Fruit fly (Drosophila melanogaster) whole organism, embryonic: ENCODE results near the gene CG5892.

Experiments
- Asciz ChIP-seq: fragments of 200-800 bp; sonication (Bioruptor generic); optimal IDR thresholded peaks from 2 replicates; lab custom pipeline; 2017; ENCODE audit warnings: missing biosample characterization, mild to moderate bottlenecking, missing genetic modification characterization, missing genetic modification reagents
- Awh ChIP-seq: fragments of 200-800 bp; sonication (Bioruptor generic); IDR thresholded peaks from 2 replicates; pipeline ENCODE4, ENCODE4 v1.3.6; 2022; ENCODE audit warnings: missing biosample characterization, missing genetic modification characterization
- CG11696 ChIP-seq: fragments of 200-800 bp; sonication (Bioruptor generic); IDR thresholded peaks from 2 replicates; pipeline ENCODE4 v1.3.6; 2022; ENCODE audit warnings: missing biosample characterization, missing genetic modification characterization
- CG12071 ChIP-seq: fragments of 200-800 bp; sonication (Bioruptor generic); optimal IDR thresholded peaks from 3 replicates; lab custom pipeline; 2018; ENCODE audit warnings: missing biosample characterization, mild to moderate bottlenecking, missing genetic modification characterization
- CG12104 ChIP-seq: fragments of 200-800 bp; sonication (Bioruptor generic); optimal IDR thresholded peaks from 3 replicates; lab custom pipeline; 2016; ENCODE audit warnings: missing biosample characterization, missing genetic modification characterization
- CG1233 ChIP-seq: fragments of 200-800 bp; sonication (Bioruptor generic); optimal IDR thresholded peaks from 4 replicates; lab custom pipeline; 2018; ENCODE audit warnings: missing biosample characterization, mild to moderate bottlenecking, missing genetic modification characterization
- CG12391 ChIP-seq: fragments of 200-800 bp; sonication (Bioruptor generic); optimal IDR thresholded peaks from 3 replicates; lab custom pipeline; 2018; ENCODE audit warnings: missing biosample characterization, mild to moderate bottlenecking, missing genetic modification characterization, moderate library complexity
- CG13296 ChIP-seq: fragments of 200-800 bp; sonication (Bioruptor generic); optimal IDR thresholded peaks from 3 replicates; lab custom pipeline; 2018; ENCODE audit warnings: missing biosample characterization, mild to moderate bottlenecking, missing genetic modification characterization
- CG14710 ChIP-seq: fragments of 200-800 bp; sonication (Bioruptor generic); optimal IDR thresholded peaks from 3 replicates; lab custom pipeline; 2019; ENCODE audit warnings: missing biosample characterization, mild to moderate bottlenecking, missing genetic modification characterization, moderate library complexity
- CG15011 ChIP-seq: fragments of 200-800 bp; sonication (Bioruptor generic); optimal IDR thresholded peaks from 3 replicates; lab custom pipeline; 2018; ENCODE audit warnings: missing biosample characterization, mild to moderate bottlenecking, missing genetic modification characterization
- CG15073 ChIP-seq: fragments of 200-800 bp; sonication (Bioruptor generic); optimal IDR thresholded peaks from 2 replicates; lab custom pipeline; 2016; ENCODE audit warnings: missing biosample characterization, missing genetic modification characterization
- CG15696 ChIP-seq: fragments of 200-800 bp; sonication (Bioruptor generic); optimal IDR thresholded peaks from 2 replicates; lab custom pipeline; 2019; ENCODE audit warnings: missing biosample characterization, mild to moderate bottlenecking, missing genetic modification characterization, moderate library complexity
- CG17385 ChIP-seq: fragments of 200-800 bp; sonication (Bioruptor generic); optimal IDR thresholded peaks from 3 replicates; lab custom pipeline; 2018; ENCODE audit warnings: missing biosample characterization, mild to moderate bottlenecking, missing genetic modification characterization
- CG18764 ChIP-seq: fragments of 200-800 bp; sonication (Bioruptor generic); optimal IDR thresholded peaks from 3 replicates; lab custom pipeline; 2016; ENCODE audit warnings: missing biosample characterization, missing genetic modification characterization
- CG34422 ChIP-seq: fragments of 200-800 bp; sonication (Bioruptor generic); IDR thresholded peaks from 3 replicates; pipeline ENCODE4 v1.3.6; 2022; ENCODE audit warnings: missing biosample characterization, missing genetic modification characterization
- CG5245 ChIP-seq: fragments of 200-800 bp; sonication (Bioruptor generic); optimal IDR thresholded peaks from 3 replicates; lab custom pipeline; 2016; ENCODE audit warnings: missing biosample characterization, missing genetic modification characterization
- CG6813 ChIP-seq: fragments of 200-800 bp; sonication (Bioruptor generic); optimal IDR thresholded peaks from 2 replicates; lab custom pipeline; 2017; ENCODE audit warnings: missing biosample characterization, missing genetic modification characterization, mild to moderate bottlenecking, moderate library complexity, missing genetic modification reagents
- CG6854 ChIP-seq: fragments of 200-800 bp; sonication (Bioruptor generic); optimal IDR thresholded peaks from 3 replicates; lab custom pipeline; 2017; ENCODE audit warnings: missing biosample characterization, mild to moderate bottlenecking, missing genetic modification characterization
- CG8388 ChIP-seq: fragments of 200-800 bp; sonication (Bioruptor generic); optimal IDR thresholded peaks from 2 replicates; lab custom pipeline; 2019; ENCODE audit warnings: missing biosample characterization, mild to moderate bottlenecking, missing genetic modification characterization, moderate library complexity
- CG8765 ChIP-seq: fragments of 200-800 bp; sonication (Bioruptor generic); IDR thresholded peaks from 2 replicates; pipeline ENCODE4 v1.3.6; 2022; ENCODE audit warnings: missing biosample characterization, missing genetic modification characterization
- CG8924 ChIP-seq: fragments of 200-800 bp; optimal IDR thresholded peaks from 3 replicates; lab custom pipeline; 2019; ENCODE audit warnings: missing biosample characterization, mild to moderate bottlenecking, missing genetic modification characterization, moderate library complexity
- CkIIα-i1 ChIP-seq: fragments of 200-800 bp; sonication (Bioruptor generic); IDR thresholded peaks from 2 replicates; pipeline ENCODE4 v1.3.6; 2022; ENCODE audit warnings: missing biosample characterization, missing genetic modification characterization
- HHEX ChIP-seq: fragments of 200-800 bp; sonication (Bioruptor generic); optimal IDR thresholded peaks from 3 replicates; lab custom pipeline; 2017; ENCODE audit warnings: missing biosample characterization, mild to moderate bottlenecking, missing genetic modification characterization, missing genetic modification reagents
- Hr51 ChIP-seq, 2 experiments: fragments of 200-800 bp; sonication (Bioruptor generic); optimal IDR thresholded peaks; 2 replicates in 1 of 2; 3 replicates in 1 of 2; lab custom pipeline; 2016 to 2018; ENCODE audit warnings: missing biosample characterization in 2 of 2, missing genetic modification characterization in 2 of 2, mild to moderate bottlenecking in 1 of 2, moderate library complexity in 1 of 2
- Hsf ChIP-seq: fragments of 200-800 bp; sonication (Bioruptor generic); optimal IDR thresholded peaks from 3 replicates; lab custom pipeline; 2016; ENCODE audit warnings: missing biosample characterization, missing genetic modification characterization
- Mad ChIP-seq: fragments of 200-800 bp; sonication (Bioruptor generic); optimal IDR thresholded peaks from 2 replicates; lab custom pipeline; 2016; ENCODE audit warnings: missing biosample characterization, missing genetic modification characterization
- Max ChIP-seq: fragments of 200-800 bp; sonication (Bioruptor generic); optimal IDR thresholded peaks from 2 replicates; lab custom pipeline; 2016; ENCODE audit warnings: missing biosample characterization, mild to moderate bottlenecking, missing genetic modification characterization
- Nf-YC ChIP-seq: fragments of 200-800 bp; optimal IDR thresholded peaks from 3 replicates; lab custom pipeline; 2019; ENCODE audit warnings: missing biosample characterization, mild to moderate bottlenecking, missing genetic modification characterization, moderate library complexity
- Rx ChIP-seq: fragments of 200-800 bp; sonication (Bioruptor generic); IDR thresholded peaks from 2 replicates; pipeline ENCODE4 v1.3.6; 2022; ENCODE audit warnings: missing biosample characterization, missing genetic modification characterization
- Side ChIP-seq: fragments of 200-800 bp; sonication (Bioruptor generic); optimal IDR thresholded peaks from 2 replicates; lab custom pipeline; 2016; ENCODE audit warnings: missing biosample characterization, missing genetic modification characterization
- Sox100B ChIP-seq: fragments of 200-800 bp; sonication (Bioruptor generic); optimal IDR thresholded peaks from 3 replicates; lab custom pipeline; 2018; ENCODE audit warnings: missing biosample characterization, mild to moderate bottlenecking, missing genetic modification characterization
- Taf1 ChIP-seq: fragments of 200-800 bp; sonication (Bioruptor generic); IDR thresholded peaks from 2 replicates; pipeline ENCODE4 v1.3.6; 2022; ENCODE audit warnings: missing biosample characterization, missing genetic modification characterization
- Tbp ChIP-seq: fragments of >200 bp; optimal IDR thresholded peaks from 2 replicates; lab custom pipeline; 2018; ENCODE audit warnings: missing biosample characterization, missing genetic modification characterization
- ara ChIP-seq: fragments of 200-800 bp; sonication (Bioruptor generic); IDR thresholded peaks from 2 replicates; pipeline ENCODE4 v1.3.6; 2022; ENCODE audit warnings: missing biosample characterization, missing genetic modification characterization
- dati ChIP-seq: fragments of 200-800 bp; sonication (Bioruptor generic); IDR thresholded peaks from 2 replicates; pipeline ENCODE4 v1.3.6; 2022; ENCODE audit warnings: missing biosample characterization, missing genetic modification characterization
- eve ChIP-seq, 2 experiments: fragments of >200 bp; optimal IDR thresholded peaks; 2 replicates each; lab custom pipeline; 2017; ENCODE audit warnings: missing biosample characterization in 2 of 2, missing genetic modification characterization in 2 of 2
- fd64A ChIP-seq: fragments of 200-800 bp; sonication (Bioruptor generic); optimal IDR thresholded peaks from 3 replicates; lab custom pipeline; 2018; ENCODE audit warnings: missing biosample characterization, mild to moderate bottlenecking, missing genetic modification characterization
- gsb-n ChIP-seq: fragments of 200-800 bp; sonication (Bioruptor generic); optimal IDR thresholded peaks from 3 replicates; lab custom pipeline; 2018; ENCODE audit warnings: missing biosample characterization, mild to moderate bottlenecking, missing genetic modification characterization
- h ChIP-seq: fragments of >200 bp; optimal IDR thresholded peaks from 2 replicates; lab custom pipeline; 2017
- hth ChIP-seq: fragments of >200 bp; optimal IDR thresholded peaks from 2 replicates; lab custom pipeline; 2017; ENCODE audit warnings: inconsistent platforms
- luna ChIP-seq: fragments of 200-800 bp; sonication (Bioruptor generic); optimal IDR thresholded peaks from 2 replicates; lab custom pipeline; 2016; ENCODE audit warnings: missing biosample characterization, missing genetic modification characterization
- pfk ChIP-seq: fragments of 200-800 bp; sonication (Bioruptor generic); optimal IDR thresholded peaks from 2 replicates; lab custom pipeline; 2018; ENCODE audit warnings: missing biosample characterization, mild to moderate bottlenecking, missing genetic modification characterization, moderate library complexity
- phol ChIP-seq: fragments of 200-800 bp; sonication (Bioruptor generic); optimal IDR thresholded peaks from 3 replicates; lab custom pipeline; 2018; ENCODE audit warnings: missing biosample characterization, mild to moderate bottlenecking, missing genetic modification characterization, moderate library complexity
- pum ChIP-seq: fragments of 200-800 bp; sonication (Bioruptor generic); optimal IDR thresholded peaks from 2 replicates; lab custom pipeline; 2016; ENCODE audit warnings: missing biosample characterization, missing genetic modification characterization
- sc ChIP-seq, 3 experiments: fragments of >200 bp in 2 of 3; fragments of 200-800 bp in 1 of 3; sonication (Bioruptor generic) in 1 of 3; optimal IDR thresholded peaks; 2 replicates in 2 of 3; 3 replicates in 1 of 3; lab custom pipeline; 2017; ENCODE audit warnings: mild to moderate bottlenecking in 1 of 3, missing biosample characterization in 1 of 3, missing genetic modification characterization in 1 of 3, missing genetic modification reagents in 1 of 3
- sens ChIP-seq: fragments of 200-800 bp; sonication (Bioruptor generic); peaks from one replicate; lab custom pipeline; 2016; ENCODE audit warnings: missing biosample characterization, missing genetic modification characterization
- stc ChIP-seq: fragments of 200-800 bp; sonication (Bioruptor generic); IDR thresholded peaks from 2 replicates; pipeline ENCODE4 v1.3.6; 2022; ENCODE audit warnings: missing biosample characterization, missing genetic modification characterization
- tna ChIP-seq: fragments of 200-800 bp; sonication (Bioruptor generic); IDR thresholded peaks from 2 replicates; pipeline ENCODE4 v1.3.6; 2022; ENCODE audit warnings: missing biosample characterization, missing genetic modification characterization; ENCODE audit not compliant: partially characterized antibody
- tup ChIP-seq: fragments of 200-800 bp; sonication (Bioruptor generic); optimal IDR thresholded peaks from 2 replicates; lab custom pipeline; 2016; ENCODE audit warnings: missing biosample characterization, mild to moderate bottlenecking, missing genetic modification characterization, moderate library complexity

CG5892 gene

DNA sequence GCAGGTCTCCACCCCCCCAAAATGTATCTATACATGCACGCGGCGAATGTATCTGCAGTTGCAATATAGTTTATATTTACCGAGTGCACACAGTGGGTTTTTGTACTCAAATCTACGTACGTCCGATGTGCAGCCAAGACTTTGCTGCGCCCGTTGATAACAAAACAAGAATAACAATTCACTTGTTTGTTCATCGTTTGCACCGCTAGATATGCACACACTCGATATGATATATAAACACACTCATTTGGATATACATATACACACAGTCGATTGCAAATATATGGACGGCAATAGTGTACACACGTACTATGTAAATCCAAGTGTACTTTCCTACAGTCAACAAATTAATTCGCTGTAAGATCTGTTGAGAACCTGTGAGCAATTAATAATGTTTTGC, 48.7 kb upstream of the CG5892 start (continued):
- TF ChIP-seq tna (GFP tag; lab: Robert Waterston, UW) = no peak
- TF ChIP-seq luna (GFP tag; lab: Kevin White, UChicago) = no peak
- peak; percentile 28 for TF ChIP-seq CG8924 (tag; lab: Kevin White, UChicago)
- TF ChIP-seq CG6813 (GFP tag; lab: Kevin White, UChicago) = peak; percentile 43
- peak; percentile 38 for TF ChIP-seq CG14710 (tag; lab: Kevin White, UChicago)
- TF ChIP-seq CG15696 (tag; lab: Kevin White, UChicago) = peak; percentile 49
- peak; percentile 44 for TF ChIP-seq fd64A (GFP tag; lab: Kevin White, UChicago)
- TF ChIP-seq Asciz (GFP tag; lab: Kevin White, UChicago) = peak; percentile 49
- TF ChIP-seq ara = peak; percentile 13; the same call in 1 of the 2 replicates
- TF ChIP-seq CG1233 = peak; percentile 29
- TF ChIP-seq Sox100B (GFP tag; lab: Kevin White, UChicago) = no peak
- TF ChIP-seq Taf1 = no peak
- TF ChIP-seq Tbp = no peak
- no peak for TF ChIP-seq Rx (GFP tag; lab: Robert Waterston, UW)
- no peak for TF ChIP-seq CG11696 (GFP tag; lab: Robert Waterston, UW)
- TF ChIP-seq CG12391 (tag; lab: Kevin White, UChicago) = no peak
- no peak for TF ChIP-seq Awh (GFP tag; lab: Robert Waterston, UW)
- TF ChIP-seq pfk (GFP tag; lab: Kevin White, UChicago) = no peak
- peak in 1 of 2 experiments; percentile 44 for TF ChIP-seq eve (GFP tag; optimal IDR thresholded peaks at IDR 0.05; lab: Kevin White, UChicago)

- TF ChIP-seq ara (0 out of 2 replicates have a peak, but pooled peaks have one; percentile 30), Nf-YC (no peak), CG5245 (GFP tag; lab: Kevin White, UChicago) (no peak), Mad (GFP tag; lab: Kevin White, UChicago) (no peak), Hsf (GFP tag; lab: Kevin White, UChicago) (peak; percentile 2), pum (GFP tag; lab: Kevin White, UChicago) (no peak), sens (GFP tag; lab: Kevin White, UChicago) (peak; percentile 78), Sox100B (GFP tag; lab: Kevin White, UChicago) (no peak), tup (GFP tag; lab: Kevin White, UChicago) (no peak), stc (GFP tag; lab: Robert Waterston, UW) (no peak), CG12391 (tag; lab: Kevin White, UChicago) (no peak), sc (optimal IDR thresholded peaks at IDR 0.05; lab: Kevin White, UChicago) (no peak), sc (GFP tag; optimal IDR thresholded peaks at IDR 0.05; lab: Kevin White, UChicago) (no peak), CG17385 (GFP tag; lab: Kevin White, UChicago) (no peak), gsb-n (tag; lab: Kevin White, UChicago) (no peak), h (no peak), CkIIα-i1 (GFP tag; lab: Robert Waterston, UW) (no peak), Max (GFP tag; lab: Kevin White, UChicago) (no peak), CG12071 (no peak), CG34422 (no peak), Hr51 (GFP tag; optimal IDR thresholded peaks at IDR 0.05; lab: Kevin White, UChicago) (no peak), CG8388 (peak; percentile 1), Taf1 (no peak), CG12104 (GFP tag; lab: Kevin White, UChicago) (no peak), CG15011 (no peak), CG8765 (GFP tag; lab: Robert Waterston, UW) (no peak), hth (no peak), CG18764 (no peak), dati (GFP tag; lab: Robert Waterston, UW) (no peak), HHEX (GFP tag; lab: Kevin White, UChicago) (no peak), CG13296 (GFP tag; lab: Kevin White, UChicago) (no peak), CG6854 (GFP tag; lab: Kevin White, UChicago) (no peak), Side (no peak), CG15073 (no peak), phol (tag; lab: Kevin White, UChicago) (peak; percentile 34)
Measured at dm6 chr3R:21195210-21195967, 47.0 kb upstream of the CG5892 start.
